Fruit fly (Drosophila melanogaster) whole organism, embryonic: ENCODE data around the gene Apoltp.

Experiments
- B-H1 ChIP-seq: fragments of 200-800 bp; sonication (Bioruptor generic); IDR thresholded peaks from 3 replicates; pipeline ENCODE4 v1.3.6; 2022; ENCODE audit warnings: missing biosample characterization, missing genetic modification characterization
- Blimp-1 ChIP-seq: fragments of 200-800 bp; sonication (Bioruptor generic); optimal IDR thresholded peaks from 3 replicates; lab custom pipeline; 2018; ENCODE audit warnings: missing biosample characterization, missing genetic modification characterization, mild to moderate bottlenecking, moderate library complexity, missing genetic modification reagents
- CG10366 ChIP-seq: fragments of 200-800 bp; sonication (Bioruptor generic); IDR thresholded peaks from 2 replicates; pipeline ENCODE4 v1.3.6; 2022; ENCODE audit warnings: missing biosample characterization, missing genetic modification characterization
- CG10654 ChIP-seq: fragments of 200-800 bp; sonication (Bioruptor generic); optimal IDR thresholded peaks from 2 replicates; lab custom pipeline; 2016; ENCODE audit warnings: missing biosample characterization, missing genetic modification characterization
- CG11723 ChIP-seq: fragments of 200-800 bp; sonication (Bioruptor generic); optimal IDR thresholded peaks from 2 replicates; lab custom pipeline; 2017; ENCODE audit warnings: missing biosample characterization, mild to moderate bottlenecking, missing genetic modification characterization
- CG13775 ChIP-seq: fragments of 200-800 bp; sonication (Bioruptor generic); optimal IDR thresholded peaks from 3 replicates; lab custom pipeline; 2017; ENCODE audit warnings: missing biosample characterization, mild to moderate bottlenecking, missing genetic modification characterization
- CG15601 ChIP-seq: fragments of 200-800 bp; sonication (Bioruptor generic); optimal IDR thresholded peaks from 3 replicates; lab custom pipeline; 2019; ENCODE audit warnings: missing biosample characterization, mild to moderate bottlenecking, missing genetic modification characterization, moderate library complexity
- CG18476 ChIP-seq: fragments of 200-800 bp; sonication (Bioruptor generic); optimal IDR thresholded peaks from 2 replicates; lab custom pipeline; 2016; ENCODE audit warnings: missing biosample characterization, mild to moderate bottlenecking, missing genetic modification characterization
- CG2875 ChIP-seq: fragments of 200-800 bp; sonication (Bioruptor generic); optimal IDR thresholded peaks from 2 replicates; lab custom pipeline; 2017; ENCODE audit warnings: missing biosample characterization, mild to moderate bottlenecking, missing genetic modification characterization, missing genetic modification reagents
- CG31365 ChIP-seq: fragments of 200-800 bp; sonication (Bioruptor generic); optimal IDR thresholded peaks from 2 replicates; lab custom pipeline; 2018; ENCODE audit warnings: missing biosample characterization, mild to moderate bottlenecking, missing genetic modification characterization
- CG3847 ChIP-seq: fragments of 200-800 bp; sonication (Bioruptor generic); IDR thresholded peaks from 2 replicates; pipeline ENCODE4 v1.3.6; 2022; ENCODE audit warnings: missing biosample characterization, missing genetic modification characterization
- CG3995 ChIP-seq: fragments of 200-800 bp; sonication (Bioruptor generic); optimal IDR thresholded peaks from 3 replicates; lab custom pipeline; 2016; ENCODE audit warnings: missing biosample characterization, missing genetic modification characterization
- CG42726 ChIP-seq: fragments of 200-800 bp; sonication (Bioruptor generic); IDR thresholded peaks from 2 replicates; pipeline ENCODE4 v1.3.6; 2022; ENCODE audit warnings: missing biosample characterization, missing genetic modification characterization; ENCODE audit not compliant: partially characterized antibody
- CG5953 ChIP-seq: fragments of 200-800 bp; sonication (Bioruptor generic); IDR thresholded peaks from 2 replicates; pipeline ENCODE4 v1.3.6; 2022; ENCODE audit warnings: missing biosample characterization, missing genetic modification characterization
- CG6272 ChIP-seq: fragments of 200-800 bp; sonication (Bioruptor generic); IDR thresholded peaks from 2 replicates; pipeline ENCODE4 v1.3.6; 2022; ENCODE audit warnings: missing biosample characterization, missing genetic modification characterization
- CG6689 ChIP-seq: fragments of 200-800 bp; sonication (Bioruptor generic); IDR thresholded peaks from 2 replicates; pipeline ENCODE4 v1.3.6; 2022; ENCODE audit warnings: missing biosample characterization, missing genetic modification characterization
- CG6765 ChIP-seq: fragments of 200-800 bp; sonication (Bioruptor generic); optimal IDR thresholded peaks from 3 replicates; lab custom pipeline; 2017; ENCODE audit warnings: missing biosample characterization, mild to moderate bottlenecking, missing genetic modification characterization
- CG9215 ChIP-seq: fragments of 200-800 bp; sonication (Bioruptor generic); IDR thresholded peaks from 2 replicates; pipeline ENCODE4 v1.3.6; 2022; ENCODE audit warnings: missing biosample characterization, missing genetic modification characterization
- CrebB ChIP-seq: fragments of 200-800 bp; sonication (Bioruptor generic); optimal IDR thresholded peaks from 3 replicates; lab custom pipeline; 2018; ENCODE audit warnings: missing biosample characterization, mild to moderate bottlenecking, missing genetic modification characterization
- Dp ChIP-seq: fragments of 200-800 bp; sonication (Bioruptor generic); optimal IDR thresholded peaks from 2 replicates; lab custom pipeline; 2018; ENCODE audit warnings: missing biosample characterization, mild to moderate bottlenecking, missing genetic modification characterization, moderate library complexity
- MBD-R2 ChIP-seq: fragments of 200-800 bp; sonication (Bioruptor generic); IDR thresholded peaks from 2 replicates; pipeline ENCODE4 v1.3.6; 2022; ENCODE audit warnings: missing biosample characterization, missing genetic modification characterization
- Mes4 ChIP-seq: fragments of 200-800 bp; sonication (Bioruptor generic); optimal IDR thresholded peaks from 2 replicates; lab custom pipeline; 2016; ENCODE audit warnings: missing biosample characterization, missing genetic modification characterization
- Oaz ChIP-seq: fragments of 200-800 bp; sonication (Bioruptor generic); IDR thresholded peaks from 2 replicates; pipeline ENCODE4 v1.3.6; 2022; ENCODE audit warnings: missing biosample characterization, missing genetic modification characterization
- Ssrp ChIP-seq: fragments of 200-800 bp; sonication (Bioruptor generic); optimal IDR thresholded peaks from 2 replicates; lab custom pipeline; 2018; ENCODE audit warnings: missing biosample characterization, mild to moderate bottlenecking, missing genetic modification characterization, moderate library complexity
- Stat92E ChIP-seq, 3 experiments: fragments of >200 bp in 2 of 3; fragments of 200-800 bp in 1 of 3; sonication (Bioruptor generic) in 1 of 3; optimal IDR thresholded peaks; 2 replicates each; lab custom pipeline; 2017 to 2019; ENCODE audit warnings: missing biosample characterization in 3 of 3, missing genetic modification characterization in 3 of 3, mild to moderate bottlenecking in 1 of 3, moderate library complexity in 1 of 3
- bab2 ChIP-seq: fragments of 200-800 bp; sonication (Bioruptor generic); optimal IDR thresholded peaks from 2 replicates; lab custom pipeline; 2016; ENCODE audit warnings: missing biosample characterization, missing genetic modification characterization
- br ChIP-seq: fragments of >200 bp; optimal IDR thresholded peaks from 2 replicates; lab custom pipeline; 2017
- cad ChIP-seq: fragments of >200 bp; optimal IDR thresholded peaks from 2 replicates; lab custom pipeline; 2017; ENCODE audit warnings: missing biosample characterization, missing genetic modification characterization
- croc ChIP-seq: fragments of 200-800 bp; sonication (Bioruptor generic); conservative IDR thresholded peaks from 3 replicates; pipeline ENCODE4 v1.3.6; 2022; ENCODE audit warnings: missing biosample characterization, missing genetic modification characterization
- dati ChIP-seq: fragments of 200-800 bp; sonication (Bioruptor generic); IDR thresholded peaks from 2 replicates; pipeline ENCODE4 v1.3.6; 2022; ENCODE audit warnings: missing biosample characterization, missing genetic modification characterization
- eve ChIP-seq, 2 experiments: fragments of >200 bp; optimal IDR thresholded peaks; 2 replicates each; lab custom pipeline; 2017; ENCODE audit warnings: missing biosample characterization in 2 of 2, missing genetic modification characterization in 2 of 2
- exex ChIP-seq: fragments of 200-800 bp; sonication (Bioruptor generic); optimal IDR thresholded peaks from 4 replicates; lab custom pipeline; 2018; ENCODE audit warnings: missing biosample characterization, mild to moderate bottlenecking, missing genetic modification characterization, moderate library complexity
- fd96Cb ChIP-seq: fragments of 200-800 bp; sonication (Bioruptor generic); optimal IDR thresholded peaks from 2 replicates; lab custom pipeline; 2018; ENCODE audit warnings: missing biosample characterization, mild to moderate bottlenecking, missing genetic modification characterization, moderate library complexity
- fru ChIP-seq: fragments of >200 bp; optimal IDR thresholded peaks from 2 replicates; lab custom pipeline; 2017
- grau ChIP-seq: fragments of 200-800 bp; optimal IDR thresholded peaks from 3 replicates; lab custom pipeline; 2019; ENCODE audit warnings: missing biosample characterization, mild to moderate bottlenecking, missing genetic modification characterization, moderate library complexity
- h ChIP-seq: fragments of >200 bp; optimal IDR thresholded peaks from 2 replicates; lab custom pipeline; 2017
- her ChIP-seq: fragments of 200-800 bp; sonication (Bioruptor generic); optimal IDR thresholded peaks from 2 replicates; lab custom pipeline; 2016; ENCODE audit warnings: missing biosample characterization, missing genetic modification characterization
- klu ChIP-seq: fragments of 200-800 bp; sonication (Bioruptor generic); IDR thresholded peaks from 2 replicates; pipeline ENCODE4 v1.3.6; 2022; ENCODE audit warnings: missing biosample characterization, missing genetic modification characterization
- lbe ChIP-seq: fragments of 200-800 bp; sonication (Bioruptor generic); optimal IDR thresholded peaks from 2 replicates; lab custom pipeline; 2016; ENCODE audit warnings: missing biosample characterization, mild to moderate bottlenecking, missing genetic modification characterization
- pita ChIP-seq: fragments of 200-800 bp; sonication (Bioruptor generic); optimal IDR thresholded peaks from 2 replicates; lab custom pipeline; 2017; ENCODE audit warnings: missing biosample characterization, mild to moderate bottlenecking, missing genetic modification characterization
- pros ChIP-seq: fragments of 200-800 bp; sonication (Bioruptor generic); optimal IDR thresholded peaks from 3 replicates; lab custom pipeline; 2019; ENCODE audit warnings: missing biosample characterization, mild to moderate bottlenecking, missing genetic modification characterization, moderate library complexity
- pzg ChIP-seq: fragments of 200-800 bp; sonication (Bioruptor generic); optimal IDR thresholded peaks from 3 replicates; lab custom pipeline; 2018; ENCODE audit warnings: missing biosample characterization, mild to moderate bottlenecking, missing genetic modification characterization, moderate library complexity
- salm ChIP-seq: fragments of 200-800 bp; sonication (Bioruptor generic); optimal IDR thresholded peaks from 2 replicates; lab custom pipeline; 2018; ENCODE audit warnings: missing biosample characterization, mild to moderate bottlenecking, missing genetic modification characterization
- sc ChIP-seq, 3 experiments: fragments of >200 bp in 2 of 3; fragments of 200-800 bp in 1 of 3; sonication (Bioruptor generic) in 1 of 3; optimal IDR thresholded peaks; 2 replicates in 2 of 3; 3 replicates in 1 of 3; lab custom pipeline; 2017; ENCODE audit warnings: mild to moderate bottlenecking in 1 of 3, missing biosample characterization in 1 of 3, missing genetic modification characterization in 1 of 3, missing genetic modification reagents in 1 of 3
- slou ChIP-seq: fragments of 200-800 bp; sonication (Bioruptor generic); optimal IDR thresholded peaks from 3 replicates; lab custom pipeline; 2016; ENCODE audit warnings: missing biosample characterization, missing genetic modification characterization
- stwl ChIP-seq: fragments of 200-800 bp; sonication (Bioruptor generic); optimal IDR thresholded peaks from 3 replicates; lab custom pipeline; 2018; ENCODE audit warnings: missing biosample characterization, mild to moderate bottlenecking, missing genetic modification characterization, moderate library complexity
- tin ChIP-seq: fragments of 200-800 bp; sonication (Bioruptor generic); optimal IDR thresholded peaks from 3 replicates; lab custom pipeline; 2016; ENCODE audit warnings: missing biosample characterization, missing genetic modification characterization
- toy ChIP-seq: fragments of 200-800 bp; sonication (Bioruptor generic); IDR thresholded peaks from 2 replicates; pipeline ENCODE4 v1.3.6; 2022; ENCODE audit warnings: missing biosample characterization, missing genetic modification characterization
- trem ChIP-seq: fragments of 200-800 bp; optimal IDR thresholded peaks from 3 replicates; lab custom pipeline; 2019; ENCODE audit warnings: missing biosample characterization, mild to moderate bottlenecking, missing genetic modification characterization, moderate library complexity
- zf30C ChIP-seq: fragments of 200-800 bp; sonication (Bioruptor generic); optimal IDR thresholded peaks from 3 replicates; lab custom pipeline; 2018; ENCODE audit warnings: missing biosample characterization, mild to moderate bottlenecking, missing genetic modification characterization

Gene Apoltp

DNA sequence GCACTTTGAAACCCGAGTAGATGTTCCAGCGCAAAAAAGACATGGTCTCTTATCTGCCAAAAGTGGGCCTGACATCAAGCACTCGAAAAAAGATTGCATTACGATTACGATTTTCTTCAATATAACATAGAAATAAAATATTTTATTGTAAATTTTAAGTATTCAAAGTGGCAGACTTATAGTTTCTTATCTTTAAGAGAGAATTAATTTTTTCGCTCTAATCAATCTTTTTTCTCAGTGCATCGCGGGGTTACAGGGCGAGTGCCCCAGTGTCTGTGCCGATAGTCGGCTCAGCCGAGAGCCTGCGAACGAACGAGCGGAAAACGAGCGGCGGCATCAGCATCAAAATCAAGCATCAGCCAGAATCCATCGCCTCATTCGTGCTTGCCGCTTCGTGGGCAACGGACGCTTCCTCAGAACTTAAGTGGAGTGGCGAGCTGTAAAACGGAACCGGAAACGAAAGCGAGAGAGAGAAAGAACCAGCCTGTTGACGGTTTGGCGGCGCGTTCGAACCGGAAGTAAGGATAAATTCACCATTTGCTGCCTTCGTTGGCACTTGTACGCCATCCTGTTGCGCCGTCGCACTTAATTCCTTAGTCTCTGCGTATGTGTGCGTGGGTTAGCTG lies at the start of gene Apoltp (continued):
- 0 out of 2 replicates have a peak, but pooled peaks have one; percentile 35 for TF ChIP-seq Oaz (GFP tag; lab: Robert Waterston, UW)
- TF ChIP-seq zf30C = peak; percentile 39
- TF ChIP-seq CG31365 = peak; percentile 6
- peak; percentile 46 for TF ChIP-seq CG15601 (tag; lab: Kevin White, UChicago)
- TF ChIP-seq pros (GFP tag; lab: Kevin White, UChicago) = no peak
- peak; percentile 58 for TF ChIP-seq CG6272 (GFP tag; lab: Robert Waterston, UW)
- peak; percentile 52 for TF ChIP-seq trem (tag; lab: Kevin White, UChicago)
- TF ChIP-seq CG10654 = peak; percentile 37
- 0 out of 2 replicates have a peak, but pooled peaks have one; percentile 35 for TF ChIP-seq klu
- TF ChIP-seq her (GFP tag; lab: Kevin White, UChicago) = no peak
- no peak for TF ChIP-seq sc (optimal IDR thresholded peaks at IDR 0.05; lab: Kevin White, UChicago)
- no peak for TF ChIP-seq sc (GFP tag; optimal IDR thresholded peaks at IDR 0.05; lab: Kevin White, UChicago)
- TF ChIP-seq stwl (tag; lab: Kevin White, UChicago) = no peak
- no peak for TF ChIP-seq h
- TF ChIP-seq tin = peak; percentile 52
- no peak for TF ChIP-seq Stat92E (GFP tag; optimal IDR thresholded peaks at IDR 0.05; lab: Kevin White, UChicago)
- TF ChIP-seq CG6765 (GFP tag; lab: Kevin White, UChicago) = peak; percentile 69
- no peak for TF ChIP-seq CG3995
- TF ChIP-seq Mes4 (GFP tag; lab: Kevin White, UChicago) = no peak
- no peak for TF ChIP-seq bab2 (GFP tag; lab: Kevin White, UChicago)
- no peak for TF ChIP-seq dati (GFP tag; lab: Robert Waterston, UW)
- no peak for TF ChIP-seq CrebB (tag; lab: Kevin White, UChicago)
- peak in 1 of 2 experiments; percentile 63 for TF ChIP-seq eve (GFP tag; optimal IDR thresholded peaks at IDR 0.05; lab: Kevin White, UChicago)
- peak; percentile 70 for TF ChIP-seq CG10366 (GFP tag; lab: Robert Waterston, UW)
- TF ChIP-seq pzg = no peak
- no peak for TF ChIP-seq Dp (GFP tag; lab: Kevin White, UChicago)
- peak; percentile 67 for TF ChIP-seq Blimp-1
- no peak for TF ChIP-seq br (lab: Kevin White, UChicago)
- TF ChIP-seq lbe = no peak
- peak; percentile 55; the same call in 2 of the 3 replicates for TF ChIP-seq B-H1 (GFP tag; lab: Robert Waterston, UW)
- peak; percentile 77 for TF ChIP-seq CG3847 (GFP tag; lab: Robert Waterston, UW)
- TF ChIP-seq grau = peak; percentile 72
- peak; percentile 34 for TF ChIP-seq exex (tag; lab: Kevin White, UChicago)
- TF ChIP-seq fru = no peak
- peak; percentile 70 for TF ChIP-seq fd96Cb (tag; lab: Kevin White, UChicago)
- peak; percentile 46 for TF ChIP-seq Ssrp
- TF ChIP-seq cad (GFP tag; lab: Kevin White, UChicago) = no peak
- TF ChIP-seq croc (GFP tag; lab: Robert Waterston, UW) = peak; percentile 57; the same call in 2 of the 3 replicates
- TF ChIP-seq CG11723 = no peak
- TF ChIP-seq MBD-R2 = peak; percentile 46; the same call in 1 of the 2 replicates
- peak; percentile 45 for TF ChIP-seq CG13775 (GFP tag; lab: Kevin White, UChicago)
- no peak for TF ChIP-seq salm (tag; lab: Kevin White, UChicago)
- peak; percentile 64 for TF ChIP-seq CG6689 (GFP tag; lab: Robert Waterston, UW)
- peak; percentile 56 for TF ChIP-seq CG18476 (GFP tag; lab: Kevin White, UChicago)
- no peak for TF ChIP-seq pita (GFP tag; lab: Kevin White, UChicago)
- TF ChIP-seq CG2875 (GFP tag; lab: Kevin White, UChicago) = no peak
- TF ChIP-seq toy (GFP tag; lab: Robert Waterston, UW) = 0 out of 2 replicates have a peak, but pooled peaks have one; percentile 59
- TF ChIP-seq slou = peak; percentile 73
- TF ChIP-seq CG9215 (GFP tag; lab: Robert Waterston, UW) = peak; percentile 41; the same call in 1 of the 2 replicates
- TF ChIP-seq CG5953 (GFP tag; lab: Robert Waterston, UW) = peak; percentile 57
- no peak for TF ChIP-seq CG42726 (GFP tag; lab: Robert Waterston, UW)
